Fruit fly (Drosophila melanogaster) whole organism, adult: ENCODE data around the gene prage.

ENCODE experiments used
- CG11617 ChIP-seq: fragments of 200-800 bp; sonication (Bioruptor generic); optimal IDR thresholded peaks from 2 replicates; lab custom pipeline; 2017; ENCODE audit warnings: mild to moderate bottlenecking, missing biosample characterization, missing genetic modification reagents, missing genetic modification characterization
- CG12768 ChIP-seq: fragments of 200-800 bp; sonication (Bioruptor generic); optimal IDR thresholded peaks from 2 replicates; lab custom pipeline; 2017; ENCODE audit warnings: missing biosample characterization, missing genetic modification characterization, mild to moderate bottlenecking, moderate library complexity, missing genetic modification reagents
- CG14711 ChIP-seq: fragments of 200-800 bp; sonication (Bioruptor generic); optimal IDR thresholded peaks from 2 replicates; lab custom pipeline; 2018; ENCODE audit warnings: missing biosample characterization, mild to moderate bottlenecking, missing genetic modification characterization, moderate library complexity
- CG1620 ChIP-seq: fragments of 200-800 bp; sonication (Bioruptor generic); optimal IDR thresholded peaks from 2 replicates; lab custom pipeline; 2016; ENCODE audit warnings: missing biosample characterization, missing genetic modification characterization
- CG33017 ChIP-seq: fragments of 200-800 bp; sonication (Bioruptor generic); optimal IDR thresholded peaks from 2 replicates; lab custom pipeline; 2018; ENCODE audit warnings: missing biosample characterization, mild to moderate bottlenecking, missing genetic modification characterization, moderate library complexity
- CG5204 ChIP-seq: fragments of 200-800 bp; sonication (Bioruptor generic); optimal IDR thresholded peaks from 2 replicates; lab custom pipeline; 2016; ENCODE audit warnings: missing biosample characterization, missing genetic modification characterization
- CG7045 ChIP-seq: fragments of 200-800 bp; sonication (Bioruptor generic); optimal IDR thresholded peaks from 2 replicates; lab custom pipeline; 2017; ENCODE audit warnings: missing biosample characterization, mild to moderate bottlenecking, missing genetic modification characterization
- CG7101 ChIP-seq: fragments of 200-800 bp; sonication (Bioruptor generic); optimal IDR thresholded peaks from 2 replicates; lab custom pipeline; 2018; ENCODE audit warnings: missing biosample characterization, mild to moderate bottlenecking, missing genetic modification characterization, moderate library complexity
- Clk ChIP-seq: fragments of 200-800 bp; sonication (Bioruptor generic); optimal IDR thresholded peaks from 2 replicates; lab custom pipeline; 2017; ENCODE audit warnings: missing biosample characterization, missing genetic modification characterization
- Crg-1 ChIP-seq: fragments of 200-800 bp; sonication (Bioruptor generic); optimal IDR thresholded peaks from 2 replicates; lab custom pipeline; 2016; ENCODE audit warnings: missing biosample characterization, missing genetic modification characterization
- Hr96 ChIP-seq: fragments of 200-800 bp; sonication (Bioruptor generic); optimal IDR thresholded peaks from 2 replicates; lab custom pipeline; 2016; ENCODE audit warnings: missing biosample characterization, missing genetic modification characterization
- Mnt ChIP-seq: fragments of 200-800 bp; sonication (Bioruptor generic); optimal IDR thresholded peaks from 2 replicates; lab custom pipeline; 2016; ENCODE audit warnings: missing biosample characterization, mild to moderate bottlenecking, missing genetic modification characterization
- bab1 ChIP-seq: fragments of 200-800 bp; sonication (Bioruptor generic); optimal IDR thresholded peaks from 3 replicates; lab custom pipeline; 2019; ENCODE audit warnings: missing biosample characterization, mild to moderate bottlenecking, missing genetic modification characterization, moderate library complexity
- cic ChIP-seq: fragments of 200-800 bp; sonication (Bioruptor generic); optimal IDR thresholded peaks from 2 replicates; lab custom pipeline; 2017; ENCODE audit warnings: missing biosample characterization, mild to moderate bottlenecking, missing genetic modification characterization, moderate library complexity
- cnc ChIP-seq, 2 experiments: fragments of >200 bp; optimal IDR thresholded peaks; 2 replicates each; lab custom pipeline; 2017
- kay ChIP-seq: fragments of 200-800 bp; sonication (Bioruptor generic); peaks from one replicate; lab custom pipeline; 2016; ENCODE audit warnings: missing biosample characterization, missing genetic modification characterization, borderline replicate concordance
- ovo ChIP-seq: fragments of 200-800 bp; sonication (Bioruptor generic); optimal IDR thresholded peaks from 2 replicates; lab custom pipeline; 2016; ENCODE audit warnings: missing biosample characterization, missing genetic modification characterization
- pad ChIP-seq: fragments of 200-800 bp; sonication (Bioruptor generic); optimal IDR thresholded peaks from 3 replicates; lab custom pipeline; 2017; ENCODE audit warnings: missing biosample characterization, missing genetic modification characterization, mild to moderate bottlenecking, moderate library complexity, missing genetic modification reagents
- tj ChIP-seq: fragments of 200-800 bp; sonication (Bioruptor generic); optimal IDR thresholded peaks from 3 replicates; lab custom pipeline; 2017; ENCODE audit warnings: missing biosample characterization, mild to moderate bottlenecking, missing genetic modification characterization, moderate library complexity
- toe ChIP-seq: fragments of 200-800 bp; sonication (Bioruptor generic); optimal IDR thresholded peaks from 2 replicates; lab custom pipeline; 2016; ENCODE audit warnings: missing biosample characterization, missing genetic modification characterization

The prage gene

dm6 chrX:1834702-1835376 is 61.3 kb downstream of the prage start:
- peak; percentile 71 for TF ChIP-seq tj (GFP tag; lab: Kevin White, UChicago)
- TF ChIP-seq pad (GFP tag; lab: Kevin White, UChicago): no peak

dm6 chrX:1840520-1840919 is 67.0 kb downstream of the prage start:
- TF ChIP-seq CG7101 (no peak), kay (GFP tag; lab: Kevin White, UChicago) (no peak)

- no peak for TF ChIP-seq toe
- TF ChIP-seq CG11617 (GFP tag; lab: Kevin White, UChicago): peak; percentile 9
- no peak for TF ChIP-seq Clk (GFP tag; lab: Kevin White, UChicago)
- TF ChIP-seq CG1620 (GFP tag; lab: Kevin White, UChicago): no peak
- TF ChIP-seq tj (GFP tag; lab: Kevin White, UChicago): peak; percentile 89
- TF ChIP-seq Hr96 (GFP tag; lab: Kevin White, UChicago): no peak
- TF ChIP-seq CG14711 (tag; lab: Kevin White, UChicago): no peak
- TF ChIP-seq cnc (optimal IDR thresholded peaks at IDR 0.05; lab: Kevin White, UChicago): peak; percentile 8 to 14
- no peak for TF ChIP-seq Crg-1 (GFP tag; lab: Kevin White, UChicago)
- no peak for TF ChIP-seq CG5204
- TF ChIP-seq CG7045 (GFP tag; lab: Kevin White, UChicago): no peak
- peak; percentile 82 for TF ChIP-seq Mnt (GFP tag; lab: Kevin White, UChicago)
- TF ChIP-seq cic (GFP tag; lab: Kevin White, UChicago): peak; percentile 48
- peak; percentile 47 for TF ChIP-seq bab1
- TF ChIP-seq ovo (GFP tag; lab: Kevin White, UChicago): no peak
- TF ChIP-seq pad (GFP tag; lab: Kevin White, UChicago): no peak
- TF ChIP-seq CG12768 (GFP tag; lab: Kevin White, UChicago): no peak
- TF ChIP-seq CG7101: no peak
- peak; percentile 58 for TF ChIP-seq kay (GFP tag; lab: Kevin White, UChicago)
- no peak for TF ChIP-seq CG33017 (tag; lab: Kevin White, UChicago)
Observed at dm6 chrX:1842875-1843274, 69.4 kb downstream of the prage start.

- TF ChIP-seq CG11617 (GFP tag; lab: Kevin White, UChicago): peak; percentile 49
- TF ChIP-seq CG1620 (GFP tag; lab: Kevin White, UChicago): peak; percentile 57
- peak; percentile 70 for TF ChIP-seq CG7101
- TF ChIP-seq CG7045 (GFP tag; lab: Kevin White, UChicago): peak; percentile 34
- TF ChIP-seq CG12768 (GFP tag; lab: Kevin White, UChicago): peak; percentile 40
- TF ChIP-seq CG14711 (tag; lab: Kevin White, UChicago): peak; percentile 35
- TF ChIP-seq pad (GFP tag; lab: Kevin White, UChicago): no peak
- TF ChIP-seq toe: no peak
- TF ChIP-seq CG33017 (tag; lab: Kevin White, UChicago): no peak
- TF ChIP-seq tj (GFP tag; lab: Kevin White, UChicago): peak; percentile 36
- TF ChIP-seq CG5204: no peak
- TF ChIP-seq bab1: no peak
- TF ChIP-seq Mnt (GFP tag; lab: Kevin White, UChicago): peak; percentile 59
- TF ChIP-seq cnc (optimal IDR thresholded peaks at IDR 0.05; lab: Kevin White, UChicago): no peak
- TF ChIP-seq Clk (GFP tag; lab: Kevin White, UChicago): no peak
- TF ChIP-seq ovo (GFP tag; lab: Kevin White, UChicago): peak; percentile 80
- peak; percentile 71 for TF ChIP-seq kay (GFP tag; lab: Kevin White, UChicago)
- TF ChIP-seq cic (GFP tag; lab: Kevin White, UChicago): peak; percentile 78
- TF ChIP-seq Hr96 (GFP tag; lab: Kevin White, UChicago): no peak
- peak; percentile 78 for TF ChIP-seq Crg-1 (GFP tag; lab: Kevin White, UChicago)
Observed at dm6 chrX:1845413-1845951, 72.0 kb downstream of the prage start.

dm6 chrX:1846386-1846785 is 72.9 kb downstream of the prage start:
- no peak for TF ChIP-seq Mnt (GFP tag; lab: Kevin White, UChicago)
- no peak for TF ChIP-seq CG7101
- no peak for TF ChIP-seq pad (GFP tag; lab: Kevin White, UChicago)
- TF ChIP-seq CG7045 (GFP tag; lab: Kevin White, UChicago): no peak
- no peak for TF ChIP-seq cic (GFP tag; lab: Kevin White, UChicago)
- no peak for TF ChIP-seq ovo (GFP tag; lab: Kevin White, UChicago)
- no peak for TF ChIP-seq Crg-1 (GFP tag; lab: Kevin White, UChicago)
- TF ChIP-seq kay (GFP tag; lab: Kevin White, UChicago): no peak
- TF ChIP-seq CG1620 (GFP tag; lab: Kevin White, UChicago): no peak
- TF ChIP-seq CG33017 (tag; lab: Kevin White, UChicago): no peak
- no peak for TF ChIP-seq Clk (GFP tag; lab: Kevin White, UChicago)
- TF ChIP-seq CG5204: no peak
- TF ChIP-seq CG12768 (GFP tag; lab: Kevin White, UChicago): no peak

dm6 chrX:1847735-1848134 is 74.2 kb downstream of the prage start:
- no peak for TF ChIP-seq tj (GFP tag; lab: Kevin White, UChicago)
- no peak for TF ChIP-seq CG7045 (GFP tag; lab: Kevin White, UChicago)
